Worm (Caenorhabditis elegans): ENCODE results near the gene inx-8.

Gene inx-8

DNA sequence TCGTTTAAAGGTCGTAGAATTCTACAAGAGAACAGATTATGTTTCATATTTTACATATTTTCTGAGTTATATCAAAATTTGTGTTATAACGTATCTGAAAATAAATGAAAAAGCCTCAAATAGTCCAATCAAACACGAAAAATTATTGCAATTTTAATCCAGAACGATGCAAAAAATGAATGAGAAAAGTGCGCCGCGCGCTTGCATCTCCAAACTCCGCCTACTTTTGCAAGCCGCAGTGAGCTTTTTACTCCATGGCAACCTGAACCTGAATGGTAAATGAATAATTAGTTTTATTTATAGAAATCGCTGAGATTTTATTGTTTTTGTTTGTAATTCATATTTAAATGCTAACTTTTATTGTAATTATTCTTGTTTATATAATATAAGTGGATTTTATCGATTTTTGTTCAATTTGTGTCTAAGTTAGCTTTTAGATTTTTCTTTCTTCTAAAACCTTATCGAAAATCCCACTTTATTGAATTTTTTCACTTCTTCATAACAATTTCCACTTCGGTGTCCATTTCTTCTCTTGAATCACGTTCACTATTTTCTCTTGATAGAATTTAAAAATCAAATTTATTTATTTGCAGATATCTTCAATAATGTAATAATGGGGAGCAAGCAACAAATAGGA, 17.4 kb upstream of the inx-8 start, which contains the start of gene ZK809.5:
Gene ZK809.5 (plus strand): TSS at position 587 of the 637 bp plus-strand sequence.
- peak; percentile 20 for TF ChIP-seq ham-2 (GFP tag; optimal IDR thresholded peaks at IDR 0.05)
- TF ChIP-seq nhr-12 (tag; optimal IDR thresholded peaks at IDR 0.05) = no peak
- TF ChIP-seq elt-3 (tag; optimal IDR thresholded peaks at IDR 0.05) = no peak
- no peak for TF ChIP-seq unc-120 (tag; optimal IDR thresholded peaks at IDR 0.05; ENCODE audit: poor library complexity, severe bottlenecking)
- TF ChIP-seq mls-2 (tag; optimal IDR thresholded peaks at IDR 0.05) = no peak
- no peak for TF ChIP-seq nhr-76 (tag; optimal IDR thresholded peaks at IDR 0.05)
- TF ChIP-seq ceh-83 (GFP tag; optimal IDR thresholded peaks at IDR 0.05) = no peak
- no peak for TF ChIP-seq sem-2 (GFP tag; optimal IDR thresholded peaks at IDR 0.05)
- TF ChIP-seq ceh-43 (GFP tag; optimal IDR thresholded peaks at IDR 0.05) = peak; percentile 13
- TF ChIP-seq ces-1 (GFP tag; optimal IDR thresholded peaks at IDR 0.05) = peak; percentile 21
- no peak for TF ChIP-seq zip-8 (tag; optimal IDR thresholded peaks at IDR 0.05)
- no peak for TF ChIP-seq elt-1 (tag; optimal IDR thresholded peaks at IDR 0.05; ENCODE audit: borderline replicate concordance, insufficient read depth)
- no peak for TF ChIP-seq unc-62 (GFP tag; optimal IDR thresholded peaks at IDR 0.05)
- TF ChIP-seq blmp-1 (tag; optimal IDR thresholded peaks at IDR 0.05) = no peak
- no peak for TF ChIP-seq lin-32 (GFP tag; optimal IDR thresholded peaks at IDR 0.05)
- no peak for TF ChIP-seq nhr-28 (tag; optimal IDR thresholded peaks at IDR 0.05)
- no peak for TF ChIP-seq snpc-4 (tag; optimal IDR thresholded peaks at IDR 0.05)
- no peak for TF ChIP-seq sptf-1 (tag; optimal IDR thresholded peaks at IDR 0.05)
- no peak for TF ChIP-seq nhr-2 (tag; optimal IDR thresholded peaks at IDR 0.05)
- no peak for TF ChIP-seq ceh-39 (tag; optimal IDR thresholded peaks at IDR 0.05)
- no peak for TF ChIP-seq unc-39 (tag; optimal IDR thresholded peaks at IDR 0.05)

DNA sequence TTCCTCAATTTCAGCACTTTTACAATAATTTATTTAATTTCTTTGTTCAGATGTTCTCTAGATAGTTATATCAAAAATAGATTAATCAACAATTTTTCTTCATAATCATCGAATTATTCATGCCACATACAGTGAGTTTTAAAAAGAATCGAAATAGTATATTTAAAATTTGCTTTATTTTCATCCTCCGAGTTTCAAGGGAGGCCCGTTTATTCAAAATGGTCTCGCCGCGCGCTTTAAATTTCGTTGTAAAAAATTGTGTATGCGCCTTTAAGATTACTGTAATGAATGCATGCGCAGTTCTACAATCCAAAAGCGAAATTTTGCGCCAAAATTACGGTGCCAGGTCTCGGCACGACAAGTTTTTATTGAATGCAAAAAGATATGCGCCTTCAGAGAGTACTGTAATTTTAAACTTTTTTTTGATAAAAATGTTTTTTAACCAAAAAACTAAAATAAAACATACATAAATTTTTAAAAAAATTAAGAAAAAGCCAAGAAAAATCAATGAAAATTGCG, 13.8 kb upstream of the inx-8 start, which contains the start of gene ZK792.1:
Gene ZK792.1 (plus strand): TSS at position 51 of the 519 bp plus-strand sequence.
- TF ChIP-seq nhr-237 (tag; optimal IDR thresholded peaks at IDR 0.05) (no peak), ham-2 (GFP tag; optimal IDR thresholded peaks at IDR 0.05) (no peak), nhr-2 (tag; optimal IDR thresholded peaks at IDR 0.05) (no peak), M03D4.4 (tag; optimal IDR thresholded peaks at IDR 0.05) (no peak), blmp-1 (tag; optimal IDR thresholded peaks at IDR 0.05) (no peak), sem-2 (GFP tag; optimal IDR thresholded peaks at IDR 0.05) (no peak), hlh-1 (tag; optimal IDR thresholded peaks at IDR 0.05) (no peak), lin-13 (tag; optimal IDR thresholded peaks at IDR 0.05) (no peak), cnd-1 (tag; optimal IDR thresholded peaks at IDR 0.05) (no peak), elt-3 (tag; optimal IDR thresholded peaks at IDR 0.05) (no peak), ztf-11 (tag; optimal IDR thresholded peaks at IDR 0.05) (no peak), flh-1 (GFP tag; optimal IDR thresholded peaks at IDR 0.05) (no peak), unc-39 (tag; optimal IDR thresholded peaks at IDR 0.05) (no peak), drap-1 (GFP tag; optimal IDR thresholded peaks at IDR 0.05) (no peak), nhr-12 (tag; optimal IDR thresholded peaks at IDR 0.05) (no peak)

DNA sequence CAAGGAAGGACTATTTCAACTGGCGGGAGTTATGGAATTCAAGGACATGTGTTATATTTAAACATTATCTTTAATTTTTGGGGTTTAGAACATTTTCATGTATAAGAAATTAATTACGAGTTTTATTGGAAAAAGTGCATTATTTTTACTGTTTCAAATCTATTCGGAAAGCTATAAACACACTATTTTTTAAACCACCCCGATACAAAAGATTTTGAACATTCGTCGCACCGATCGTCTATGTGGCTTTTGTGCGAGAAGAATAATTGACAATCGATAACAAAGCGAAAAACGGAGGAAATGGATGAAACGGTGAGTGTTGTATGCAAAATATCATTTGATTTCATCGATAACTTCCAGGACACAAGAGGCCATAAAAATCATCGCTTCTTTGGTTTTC, 8.6 kb upstream of the inx-8 start, which contains the start of gene ZK809.9:
Gene ZK809.9 (plus strand): TSS at position 301 of the 400 bp plus-strand sequence.
- TF ChIP-seq bed-3 (GFP tag; optimal IDR thresholded peaks at IDR 0.05) (no peak), sem-2 (GFP tag; optimal IDR thresholded peaks at IDR 0.05) (no peak), lsy-2 (tag; optimal IDR thresholded peaks at IDR 0.05) (no peak), unc-62 (GFP tag; optimal IDR thresholded peaks at IDR 0.05) (no peak), nhr-76 (tag; optimal IDR thresholded peaks at IDR 0.05) (no peak), lin-13 (tag; optimal IDR thresholded peaks at IDR 0.05) (no peak), ceh-43 (GFP tag; optimal IDR thresholded peaks at IDR 0.05) (no peak), unc-120 (tag; optimal IDR thresholded peaks at IDR 0.05; ENCODE audit: poor library complexity, severe bottlenecking) (no peak), cnd-1 (tag; optimal IDR thresholded peaks at IDR 0.05) (no peak), unc-39 (tag; optimal IDR thresholded peaks at IDR 0.05) (no peak), hlh-1 (tag; optimal IDR thresholded peaks at IDR 0.05) (no peak), nhr-12 (tag; optimal IDR thresholded peaks at IDR 0.05) (no peak), sptf-1 (tag; optimal IDR thresholded peaks at IDR 0.05) (no peak), nhr-2 (tag; optimal IDR thresholded peaks at IDR 0.05) (no peak)

DNA sequence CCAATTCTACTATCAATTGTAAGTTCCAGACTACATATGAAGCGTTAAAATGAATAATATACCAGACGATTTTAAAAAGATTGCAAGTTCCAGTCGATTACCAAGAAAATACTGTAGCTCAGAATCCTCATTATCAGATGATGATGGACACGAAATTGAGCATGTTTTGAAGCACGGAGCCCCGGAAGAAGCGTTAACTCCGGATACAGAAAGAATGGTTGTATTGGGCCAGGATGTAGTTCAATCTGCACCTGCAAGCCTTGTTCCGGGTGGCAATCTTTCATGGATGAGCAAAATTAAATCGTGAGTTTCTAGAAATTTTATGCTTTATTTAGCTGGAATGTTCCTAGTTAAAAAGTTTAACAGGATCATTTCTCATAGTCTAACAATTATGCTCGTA, 5.6 kb upstream of the inx-8 start, which contains the start of gene atg-4.2:
Gene atg-4.2 (plus strand): TSS at position 24 of the 400 bp plus-strand sequence.
- TF ChIP-seq ceh-43 (GFP tag; optimal IDR thresholded peaks at IDR 0.05) = no peak
